Fruit fly (Drosophila melanogaster) whole organism, embryonic: ENCODE measurements around the gene CG46307.

Experiments used
- ATbp ChIP-seq: fragments of 200-800 bp; sonication (Bioruptor generic); optimal IDR thresholded peaks from 2 replicates; lab custom pipeline; 2017; ENCODE audit warnings: missing biosample characterization, mild to moderate bottlenecking, missing genetic modification characterization, missing genetic modification reagents
- Asciz ChIP-seq: fragments of 200-800 bp; sonication (Bioruptor generic); optimal IDR thresholded peaks from 2 replicates; lab custom pipeline; 2017; ENCODE audit warnings: missing biosample characterization, mild to moderate bottlenecking, missing genetic modification characterization, missing genetic modification reagents
- Atf3 ChIP-seq: fragments of 200-800 bp; sonication (Bioruptor generic); optimal IDR thresholded peaks from 3 replicates; lab custom pipeline; 2016; ENCODE audit warnings: missing biosample characterization, missing genetic modification characterization
- Atf6 ChIP-seq: fragments of 200-800 bp; sonication (Bioruptor generic); IDR thresholded peaks from 2 replicates; pipeline ENCODE4 v1.3.6; 2022; ENCODE audit warnings: missing biosample characterization, missing genetic modification characterization
- Blimp-1 ChIP-seq: fragments of 200-800 bp; sonication (Bioruptor generic); optimal IDR thresholded peaks from 3 replicates; lab custom pipeline; 2018; ENCODE audit warnings: missing biosample characterization, missing genetic modification characterization, mild to moderate bottlenecking, moderate library complexity, missing genetic modification reagents
- BtbVII ChIP-seq: fragments of 200-800 bp; sonication (Bioruptor generic); optimal IDR thresholded peaks from 3 replicates; lab custom pipeline; 2017; ENCODE audit warnings: missing biosample characterization, mild to moderate bottlenecking, missing genetic modification characterization
- CG12299 ChIP-seq: fragments of 200-800 bp; sonication (Bioruptor generic); optimal IDR thresholded peaks from 2 replicates; lab custom pipeline; 2018; ENCODE audit warnings: missing biosample characterization, mild to moderate bottlenecking, missing genetic modification characterization
- CG1233 ChIP-seq: fragments of 200-800 bp; sonication (Bioruptor generic); optimal IDR thresholded peaks from 4 replicates; lab custom pipeline; 2018; ENCODE audit warnings: missing biosample characterization, mild to moderate bottlenecking, missing genetic modification characterization
- CG14667 ChIP-seq: fragments of 200-800 bp; sonication (Bioruptor generic); IDR thresholded peaks from 2 replicates; pipeline ENCODE4 v1.3.6; 2022; ENCODE audit warnings: missing biosample characterization, missing genetic modification characterization
- CG1529 ChIP-seq: fragments of 200-800 bp; sonication (Bioruptor generic); optimal IDR thresholded peaks from 3 replicates; lab custom pipeline; 2018; ENCODE audit warnings: missing biosample characterization, missing genetic modification characterization
- CG31388 ChIP-seq: fragments of 200-800 bp; sonication (Bioruptor generic); optimal IDR thresholded peaks from 2 replicates; lab custom pipeline; 2016; ENCODE audit warnings: missing biosample characterization, missing genetic modification characterization
- CG34422 ChIP-seq: fragments of 200-800 bp; sonication (Bioruptor generic); IDR thresholded peaks from 3 replicates; pipeline ENCODE4 v1.3.6; 2022; ENCODE audit warnings: missing biosample characterization, missing genetic modification characterization
- CG8944 ChIP-seq: fragments of 200-800 bp; sonication (Bioruptor generic); optimal IDR thresholded peaks from 3 replicates; lab custom pipeline; 2016; ENCODE audit warnings: missing biosample characterization, missing genetic modification characterization
- CG9437 ChIP-seq: fragments of 200-800 bp; sonication (Bioruptor generic); optimal IDR thresholded peaks from 2 replicates; lab custom pipeline; 2018; ENCODE audit warnings: missing biosample characterization, mild to moderate bottlenecking, missing genetic modification characterization
- CG9727 ChIP-seq: fragments of 200-800 bp; sonication (Bioruptor generic); optimal IDR thresholded peaks from 3 replicates; lab custom pipeline; 2017; ENCODE audit warnings: missing biosample characterization, mild to moderate bottlenecking, missing genetic modification characterization
- CG9817 ChIP-seq: fragments of 200-800 bp; sonication (Bioruptor generic); optimal IDR thresholded peaks from 2 replicates; lab custom pipeline; 2018; ENCODE audit warnings: missing biosample characterization, mild to moderate bottlenecking, missing genetic modification characterization, moderate library complexity
- CkIIα-i1 ChIP-seq: fragments of 200-800 bp; sonication (Bioruptor generic); IDR thresholded peaks from 2 replicates; pipeline ENCODE4 v1.3.6; 2022; ENCODE audit warnings: missing biosample characterization, missing genetic modification characterization
- Fer2 ChIP-seq: fragments of 200-800 bp; sonication (Bioruptor generic); optimal IDR thresholded peaks from 2 replicates; lab custom pipeline; 2018; ENCODE audit warnings: missing biosample characterization, mild to moderate bottlenecking, missing genetic modification characterization, moderate library complexity
- H2.0 ChIP-seq: fragments of 200-800 bp; sonication (Bioruptor generic); IDR thresholded peaks from 2 replicates; pipeline ENCODE4 v1.3.6; 2022; ENCODE audit warnings: missing biosample characterization, missing genetic modification characterization
- Hmr ChIP-seq: fragments of 200-800 bp; sonication (Bioruptor generic); optimal IDR thresholded peaks from 3 replicates; lab custom pipeline; 2017; ENCODE audit warnings: mild to moderate bottlenecking, missing biosample characterization, missing genetic modification reagents, missing genetic modification characterization
- Hmx ChIP-seq: fragments of 200-800 bp; sonication (Bioruptor generic); optimal IDR thresholded peaks from 2 replicates; lab custom pipeline; 2016; ENCODE audit warnings: missing biosample characterization, missing genetic modification characterization
- Hr3 ChIP-seq: fragments of 200-800 bp; sonication (Bioruptor generic); optimal IDR thresholded peaks from 3 replicates; lab custom pipeline; 2016; ENCODE audit warnings: missing biosample characterization, missing genetic modification characterization
- Jarid2 ChIP-seq: fragments of 200-800 bp; sonication (Bioruptor generic); optimal IDR thresholded peaks from 3 replicates; lab custom pipeline; 2017; ENCODE audit warnings: mild to moderate bottlenecking, missing biosample characterization, missing genetic modification reagents, missing genetic modification characterization
- Kr ChIP-seq: fragments of 200-800 bp; sonication (Bioruptor generic); optimal IDR thresholded peaks from 2 replicates; lab custom pipeline; 2017; ENCODE audit warnings: missing biosample characterization, mild to moderate bottlenecking, missing genetic modification characterization
- Lhr ChIP-seq: fragments of 200-800 bp; sonication (Bioruptor generic); optimal IDR thresholded peaks from 3 replicates; lab custom pipeline; 2017; ENCODE audit warnings: mild to moderate bottlenecking, missing biosample characterization, missing genetic modification reagents, missing genetic modification characterization
- Med ChIP-seq: fragments of 200-800 bp; sonication (Bioruptor generic); peaks from one replicate; lab custom pipeline; 2016; ENCODE audit warnings: missing biosample characterization, missing genetic modification characterization, mild to moderate bottlenecking, inconsistent platforms, moderate library complexity
- Meics ChIP-seq: fragments of 200-800 bp; sonication (Bioruptor generic); optimal IDR thresholded peaks from 2 replicates; lab custom pipeline; 2017; ENCODE audit warnings: missing biosample characterization, mild to moderate bottlenecking, missing genetic modification characterization
- Myb ChIP-seq: fragments of 200-800 bp; sonication (Bioruptor generic); optimal IDR thresholded peaks from 2 replicates; lab custom pipeline; 2016; ENCODE audit warnings: missing biosample characterization, missing genetic modification characterization
- PHDP ChIP-seq: fragments of 200-800 bp; sonication (Bioruptor generic); optimal IDR thresholded peaks from 3 replicates; lab custom pipeline; 2018; ENCODE audit warnings: missing biosample characterization, mild to moderate bottlenecking, missing genetic modification characterization, moderate library complexity
- Sox102F ChIP-seq: fragments of 200-800 bp; sonication (Bioruptor generic); optimal IDR thresholded peaks from 2 replicates; lab custom pipeline; 2018; ENCODE audit warnings: missing biosample characterization, mild to moderate bottlenecking, missing genetic modification characterization, moderate library complexity
- Vsx1 ChIP-seq: fragments of 200-800 bp; sonication (Bioruptor generic); optimal IDR thresholded peaks from 2 replicates; lab custom pipeline; 2017; ENCODE audit warnings: missing biosample characterization, mild to moderate bottlenecking, missing genetic modification characterization, missing genetic modification reagents
- ash1 ChIP-seq: fragments of 200-800 bp; sonication (Bioruptor generic); optimal IDR thresholded peaks from 2 replicates; lab custom pipeline; 2018; ENCODE audit warnings: missing biosample characterization, mild to moderate bottlenecking, missing genetic modification characterization
- bsh ChIP-seq, 2 experiments: fragments of 200-800 bp; sonication (Bioruptor generic); optimal IDR thresholded peaks; 2 replicates each; lab custom pipeline; 2017 to 2018; ENCODE audit warnings: mild to moderate bottlenecking in 2 of 2, missing biosample characterization in 2 of 2, missing genetic modification characterization in 2 of 2, moderate library complexity in 1 of 2
- btn ChIP-seq: fragments of 200-800 bp; sonication (Bioruptor generic); optimal IDR thresholded peaks from 2 replicates; lab custom pipeline; 2016; ENCODE audit warnings: missing biosample characterization, missing genetic modification characterization
- cato ChIP-seq: fragments of 200-800 bp; sonication (Bioruptor generic); optimal IDR thresholded peaks from 2 replicates; lab custom pipeline; 2016; ENCODE audit warnings: missing biosample characterization, missing genetic modification characterization, borderline replicate concordance
- caup ChIP-seq: fragments of 200-800 bp; sonication (Bioruptor generic); optimal IDR thresholded peaks from 3 replicates; lab custom pipeline; 2017; ENCODE audit warnings: missing biosample characterization, mild to moderate bottlenecking, missing genetic modification characterization, moderate library complexity; ENCODE audit not compliant: severe bottlenecking
- crc ChIP-seq: fragments of 200-800 bp; sonication (Bioruptor generic); optimal IDR thresholded peaks from 2 replicates; lab custom pipeline; 2016; ENCODE audit warnings: missing biosample characterization, missing genetic modification characterization
- croc ChIP-seq: fragments of 200-800 bp; sonication (Bioruptor generic); conservative IDR thresholded peaks from 3 replicates; pipeline ENCODE4 v1.3.6; 2022; ENCODE audit warnings: missing biosample characterization, missing genetic modification characterization
- cwo ChIP-seq: fragments of 200-800 bp; sonication (Bioruptor generic); optimal IDR thresholded peaks from 3 replicates; lab custom pipeline; 2017; ENCODE audit warnings: missing biosample characterization, missing genetic modification characterization, mild to moderate bottlenecking, moderate library complexity, missing genetic modification reagents
- dati ChIP-seq: fragments of 200-800 bp; sonication (Bioruptor generic); IDR thresholded peaks from 2 replicates; pipeline ENCODE4 v1.3.6; 2022; ENCODE audit warnings: missing biosample characterization, missing genetic modification characterization
- eyg ChIP-seq: fragments of 200-800 bp; sonication (Bioruptor generic); optimal IDR thresholded peaks from 3 replicates; lab custom pipeline; 2016; ENCODE audit warnings: missing biosample characterization, missing genetic modification characterization
- h ChIP-seq: fragments of >200 bp; optimal IDR thresholded peaks from 2 replicates; lab custom pipeline; 2017
- ken ChIP-seq: fragments of 200-800 bp; sonication (Bioruptor generic); IDR thresholded peaks from 3 replicates; pipeline ENCODE4 v1.3.6; 2022; ENCODE audit warnings: missing biosample characterization, missing genetic modification characterization
- nerfin-1 ChIP-seq: fragments of 200-800 bp; sonication (Bioruptor generic); optimal IDR thresholded peaks from 3 replicates; lab custom pipeline; 2019; ENCODE audit warnings: missing biosample characterization, mild to moderate bottlenecking, missing genetic modification characterization, moderate library complexity
- pros ChIP-seq: fragments of 200-800 bp; sonication (Bioruptor generic); optimal IDR thresholded peaks from 3 replicates; lab custom pipeline; 2019; ENCODE audit warnings: missing biosample characterization, mild to moderate bottlenecking, missing genetic modification characterization, moderate library complexity
- pzg ChIP-seq: fragments of 200-800 bp; sonication (Bioruptor generic); optimal IDR thresholded peaks from 3 replicates; lab custom pipeline; 2018; ENCODE audit warnings: missing biosample characterization, mild to moderate bottlenecking, missing genetic modification characterization, moderate library complexity
- ro ChIP-seq: fragments of 200-800 bp; sonication (Bioruptor generic); IDR thresholded peaks from 2 replicates; pipeline ENCODE4 v1.3.6; 2022; ENCODE audit warnings: missing biosample characterization, missing genetic modification characterization
- tgo ChIP-seq: fragments of 200-800 bp; sonication (Bioruptor generic); IDR thresholded peaks from 3 replicates; pipeline ENCODE4 v1.3.6; 2022; ENCODE audit warnings: missing biosample characterization, missing genetic modification characterization
- vvl ChIP-seq: fragments of 200-800 bp; sonication (Bioruptor generic); IDR thresholded peaks from 2 replicates; pipeline ENCODE4 v1.3.6; 2022; ENCODE audit warnings: missing biosample characterization, missing genetic modification characterization

CG46307 gene

DNA sequence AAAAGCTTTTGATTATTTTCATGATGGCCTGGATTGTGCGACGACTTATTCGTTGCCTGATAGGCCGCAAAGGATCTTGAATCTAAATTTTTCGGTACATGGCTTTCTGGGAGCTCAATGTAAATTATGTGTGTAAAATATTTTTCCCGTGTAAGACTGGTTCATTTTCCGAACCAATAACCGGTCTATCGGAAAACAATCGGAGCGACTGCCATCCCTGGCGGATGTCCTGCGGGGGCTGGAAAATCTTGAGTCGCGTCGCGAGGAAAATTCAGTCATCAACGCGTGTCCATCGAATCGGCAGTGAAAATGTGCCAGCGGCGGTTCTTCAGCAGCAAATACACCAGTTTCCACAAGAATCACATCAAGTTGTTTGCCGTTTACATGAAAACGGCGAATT is at the start of gene CG46307, which contains the start of gene Nhe2 (continued):
- TF ChIP-seq Atf3 (GFP tag; lab: Kevin White, UChicago) = no peak
- peak; percentile 43 for TF ChIP-seq pzg (GFP tag; lab: Kevin White, UChicago)
- no peak for TF ChIP-seq CG14667 (GFP tag; lab: Robert Waterston, UW)
- TF ChIP-seq CG12299 (tag; lab: Kevin White, UChicago) = no peak
- TF ChIP-seq eyg = no peak
- TF ChIP-seq btn (GFP tag; lab: Kevin White, UChicago) = no peak
- no peak for TF ChIP-seq crc (GFP tag; lab: Kevin White, UChicago)
- no peak for TF ChIP-seq CG31388 (GFP tag; lab: Kevin White, UChicago)
- TF ChIP-seq CkIIα-i1 (GFP tag; lab: Robert Waterston, UW) = no peak
- TF ChIP-seq bsh (GFP tag; optimal IDR thresholded peaks at IDR 0.05; lab: Kevin White, UChicago) = peak in 1 of 2 experiments; percentile 16
- no peak for TF ChIP-seq Fer2 (tag; lab: Kevin White, UChicago)
- TF ChIP-seq CG9817 (tag; lab: Kevin White, UChicago) = no peak
- no peak for TF ChIP-seq cwo (GFP tag; lab: Kevin White, UChicago)
- peak; percentile 5 for TF ChIP-seq nerfin-1 (tag; lab: Kevin White, UChicago)
- no peak for TF ChIP-seq Blimp-1 (GFP tag; lab: Kevin White, UChicago)
- peak; percentile 59 for TF ChIP-seq pros (GFP tag; lab: Kevin White, UChicago)
- TF ChIP-seq Meics = peak; percentile 1
- TF ChIP-seq Atf6 (GFP tag; lab: Robert Waterston, UW) = no peak
- no peak for TF ChIP-seq CG9727
- TF ChIP-seq ash1 (GFP tag; lab: Kevin White, UChicago) = no peak
- TF ChIP-seq croc (GFP tag; lab: Robert Waterston, UW) = no peak
- peak; percentile 57 for TF ChIP-seq Lhr
- TF ChIP-seq h (lab: Kevin White, UChicago) = no peak
- peak; percentile 76 for TF ChIP-seq Med (GFP tag; lab: Kevin White, UChicago)
- peak; percentile 23 for TF ChIP-seq Jarid2 (GFP tag; lab: Kevin White, UChicago)
- TF ChIP-seq ken (GFP tag; lab: Robert Waterston, UW) = no peak
- TF ChIP-seq CG34422 (GFP tag; lab: Robert Waterston, UW) = 0 out of 3 replicates have a peak, but pooled peaks have one; percentile 51

DNA sequence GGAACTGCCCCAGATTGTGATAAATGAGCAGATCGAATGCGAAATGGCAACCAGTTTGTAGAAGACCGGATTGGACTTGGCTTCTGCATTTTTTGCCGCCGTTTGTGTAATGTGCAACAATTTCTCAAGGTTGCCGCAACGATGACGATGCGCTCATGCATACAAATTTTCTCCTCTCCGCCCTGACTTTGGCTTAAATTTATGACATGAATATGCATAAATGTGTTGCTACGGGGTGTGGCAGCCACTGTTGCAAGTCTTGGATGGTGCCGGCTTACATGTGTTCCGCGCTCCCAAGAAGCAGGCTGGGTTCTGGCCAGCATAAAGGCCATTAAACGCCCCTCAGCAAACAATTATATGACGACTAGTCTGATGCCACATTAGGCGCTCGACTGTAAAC is 42.8 kb upstream of the CG46307 start:
- TF ChIP-seq ro (GFP tag; lab: Robert Waterston, UW) (no peak), Hmx (no peak), CG1529 (GFP tag; lab: Kevin White, UChicago) (no peak), ATbp (GFP tag; lab: Kevin White, UChicago) (no peak), H2.0 (GFP tag; lab: Robert Waterston, UW) (no peak), Kr (GFP tag; lab: Kevin White, UChicago) (no peak), dati (GFP tag; lab: Robert Waterston, UW) (no peak), Med (GFP tag; lab: Kevin White, UChicago) (no peak), Myb (GFP tag; lab: Kevin White, UChicago) (no peak)

DNA sequence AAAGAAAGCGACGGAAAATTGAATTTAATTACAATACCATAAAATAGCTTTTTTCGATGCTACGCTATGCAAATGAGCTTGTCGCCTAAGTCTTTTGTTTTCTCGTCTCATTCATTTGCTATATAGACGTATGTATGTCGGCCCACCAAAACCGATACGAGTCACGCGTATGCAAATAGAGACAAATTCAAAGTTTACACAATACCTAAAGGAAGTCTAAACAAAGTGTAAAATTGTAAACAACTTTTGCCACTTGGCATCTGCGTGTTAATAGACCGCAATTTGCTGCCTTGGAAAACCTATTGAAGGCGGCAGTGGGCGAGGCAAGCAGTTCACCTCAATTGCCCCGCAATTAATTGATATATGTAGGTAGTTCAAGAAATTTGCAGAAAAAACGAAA is 41.8 kb upstream of the CG46307 start:
- TF ChIP-seq CG8944 (GFP tag; lab: Kevin White, UChicago) = no peak
- no peak for TF ChIP-seq PHDP (tag; lab: Kevin White, UChicago)
- peak; percentile 17 for TF ChIP-seq Sox102F (GFP tag; lab: Kevin White, UChicago)
- peak; percentile 36 for TF ChIP-seq Asciz
- peak; percentile 26 for TF ChIP-seq Vsx1 (GFP tag; lab: Kevin White, UChicago)
- TF ChIP-seq BtbVII (GFP tag; lab: Kevin White, UChicago) = peak; percentile 0
- peak; percentile 55; the same call in 1 of the 2 replicates for TF ChIP-seq vvl (GFP tag; lab: Robert Waterston, UW)
- TF ChIP-seq CG9437 (GFP tag; lab: Kevin White, UChicago) = no peak
- peak; percentile 71 for TF ChIP-seq cwo (GFP tag; lab: Kevin White, UChicago)
- peak; percentile 0 for TF ChIP-seq caup
- TF ChIP-seq CG1233 (GFP tag; lab: Kevin White, UChicago) = peak; percentile 7
- no peak for TF ChIP-seq tgo (GFP tag; lab: Robert Waterston, UW)
- TF ChIP-seq cato = no peak
- peak; percentile 8 for TF ChIP-seq Hmr (GFP tag; lab: Kevin White, UChicago)
- no peak for TF ChIP-seq Hr3 (GFP tag; lab: Kevin White, UChicago)
- TF ChIP-seq ATbp (GFP tag; lab: Kevin White, UChicago) = peak; percentile 8
